Worm (Caenorhabditis elegans) whole organism, L4 larva: Measurements from ENCODE around the gene efn-4.

ENCODE experiments used
- ceh-20 ChIP-seq: fragments of 200-800 bp; sonication (Bioruptor generic); IDR thresholded peaks from 2 replicates; pipeline ENCODE4 v1.3.6; 2022; ENCODE audit warnings: missing genetic modification reagents, missing genetic modification characterization, missing compliant biosample characterization
- ces-1 ChIP-seq: fragments of 150-350 bp; sonication (generic microtip); optimal IDR thresholded peaks from 4 replicates; lab custom pipeline; 2014; ENCODE audit warnings: missing biosample characterization, missing genetic modification reagents, missing genetic modification characterization
- mdl-1 ChIP-seq, 2 experiments: fragments of 150-350 bp in 1 of 2; sonication (generic microtip) in 1 of 2; optimal IDR thresholded peaks; 2 replicates each; lab custom pipeline; 2014 to 2017; ENCODE audit warnings: missing biosample characterization in 2 of 2, missing genetic modification characterization in 2 of 2
- nhr-25 ChIP-seq: sonication (generic microtip); optimal IDR thresholded peaks from 2 replicates; lab custom pipeline; 2017; ENCODE audit warnings: missing genetic modification characterization, mild to moderate bottlenecking, missing compliant biosample characterization, antibody characterized with exemption, moderate library complexity, borderline replicate concordance; ENCODE audit not compliant: insufficient read depth
- pqm-1 ChIP-seq: sonication (generic microtip); optimal IDR thresholded peaks from 2 replicates; lab custom pipeline; 2017; ENCODE audit warnings: missing biosample characterization, missing genetic modification characterization
- unc-62 ChIP-seq, 3 experiments: fragments of 150-350 bp in 1 of 3; sonication (generic microtip); optimal IDR thresholded peaks in 2 of 3; peaks in 1 of 3; 1 replicate in 1 of 3; 2 replicates in 2 of 3; lab custom pipeline; 2014 to 2017; ENCODE audit warnings: missing biosample characterization in 3 of 3, missing genetic modification characterization in 3 of 3, missing genetic modification reagents in 3 of 3, missing genotype in 1 of 3

ce11 chrIV:604144-604543 is 45.1 kb downstream of the efn-4 start, which contains the start of gene col-102:
- no peak for TF ChIP-seq ceh-20 (GFP tag; lab: Robert Waterston, UW)
- TF ChIP-seq unc-62 (GFP tag; optimal IDR thresholded peaks at IDR 0.05 in 1 of 2; lab: Kevin White, UChicago) = no peak
- TF ChIP-seq unc-62 (tag; optimal IDR thresholded peaks at IDR 0.05; lab: Kevin White, UChicago) = no peak
- no peak for TF ChIP-seq ces-1 (GFP tag; lab: Kevin White, UChicago)
- TF ChIP-seq nhr-25 = no peak
- TF ChIP-seq mdl-1 (tag; optimal IDR thresholded peaks at IDR 0.05; lab: Kevin White, UChicago) = no peak
- no peak for TF ChIP-seq pqm-1 (tag; lab: Kevin White, UChicago)
